Fruit fly (Drosophila melanogaster): ENCODE results near the gene Yp2.

- TF ChIP-seq br (GFP tag; optimal IDR thresholded peaks at IDR 0.05) (no peak), sv (GFP tag; optimal IDR thresholded peaks at IDR 0.05) (no peak), h (GFP tag; optimal IDR thresholded peaks at IDR 0.05) (no peak), OdsH (GFP tag; optimal IDR thresholded peaks at IDR 0.05) (no peak), pan (optimal IDR thresholded peaks at IDR 0.05) (no peak), Sp1 (GFP tag; optimal IDR thresholded peaks at IDR 0.05) (no peak), Vsx2 (GFP tag; optimal IDR thresholded peaks at IDR 0.05; ENCODE audit: partially characterized antibody) (no peak), Mio (GFP tag; optimal IDR thresholded peaks at IDR 0.05) (no peak), usp (GFP tag; optimal IDR thresholded peaks at IDR 0.05) (no peak)
Observed at dm6 chrX:10008576-10009260, 43.7 kb downstream of the Yp2 start, which contains the start of gene CG33557.
